Fruit fly (Drosophila melanogaster): ENCODE results near the gene nau.
A peak's percentile ranks its signal among the peaks of the same experiment; 100 is the strongest.

The nau gene

DNA sequence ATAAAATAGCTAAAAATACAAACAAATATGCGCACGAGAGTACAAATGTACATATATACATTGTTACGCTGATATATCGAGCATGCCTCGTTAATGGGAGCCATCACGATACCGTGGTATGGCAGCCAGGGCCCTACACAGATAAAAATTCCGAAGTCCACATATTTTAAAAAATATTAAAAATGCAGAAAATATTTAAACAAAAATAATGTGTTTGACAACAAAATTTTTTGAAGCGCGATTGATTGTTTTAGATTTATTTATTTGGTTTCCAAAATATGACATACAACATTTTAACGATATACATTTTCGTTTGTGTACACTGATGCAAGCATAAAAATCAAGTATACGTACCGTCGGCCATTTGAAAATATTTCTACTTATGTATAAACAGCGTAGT is 8.6 kb upstream of the nau start (continued):
- peak; percentile 85 for TF ChIP-seq mam (GFP tag; optimal IDR thresholded peaks at IDR 0.05)
- TF ChIP-seq amos (GFP tag; IDR thresholded peaks at IDR 0.05; ENCODE audit: partially characterized antibody), result no peak
- TF ChIP-seq Drgx (GFP tag; IDR thresholded peaks at IDR 0.05), result peak; percentile 88
- no peak for TF ChIP-seq sna (GFP tag; IDR thresholded peaks at IDR 0.05; ENCODE audit: partially characterized antibody)
- peak; percentile 65 for TF ChIP-seq CG6813 (GFP tag; optimal IDR thresholded peaks at IDR 0.05)
- no peak for TF ChIP-seq CG30020 (tag; optimal IDR thresholded peaks at IDR 0.05)
- TF ChIP-seq CrebB (tag; optimal IDR thresholded peaks at IDR 0.05), result peak; percentile 66
- TF ChIP-seq B-H2 (GFP tag; optimal IDR thresholded peaks at IDR 0.05), result peak; percentile 57
- TF ChIP-seq CG18764 (GFP tag; optimal IDR thresholded peaks at IDR 0.05), result peak; percentile 64
- TF ChIP-seq CG3065 (GFP tag; optimal IDR thresholded peaks at IDR 0.05), result peak; percentile 13
- TF ChIP-seq CG9609 (GFP tag; optimal IDR thresholded peaks at IDR 0.05), result peak; percentile 43
- no peak for TF ChIP-seq Dip2 (GFP tag; IDR thresholded peaks at IDR 0.05)
- peak; percentile 77 for TF ChIP-seq HmgZ (tag; optimal IDR thresholded peaks at IDR 0.05)
- peak; percentile 78; the same call in 1 of the 3 replicates for TF ChIP-seq CG2889 (GFP tag; IDR thresholded peaks at IDR 0.05)
- peak; percentile 19 for TF ChIP-seq CG6654 (GFP tag; optimal IDR thresholded peaks at IDR 0.05)
- no peak for TF ChIP-seq usp (GFP tag; optimal IDR thresholded peaks at IDR 0.05)
- TF ChIP-seq lmd (GFP tag; IDR thresholded peaks at IDR 0.05), result peak; percentile 79
- peak; percentile 58 for TF ChIP-seq Abd-B (GFP tag; optimal IDR thresholded peaks at IDR 0.05)
- no peak for TF ChIP-seq peb (GFP tag; IDR thresholded peaks at IDR 0.05)
- no peak for TF ChIP-seq Lpt (GFP tag; optimal IDR thresholded peaks at IDR 0.05)
- peak; percentile 1 for TF ChIP-seq CG9876 (GFP tag; optimal IDR thresholded peaks at IDR 0.05)
- TF ChIP-seq pum (GFP tag; optimal IDR thresholded peaks at IDR 0.05), result peak; percentile 47
- no peak for TF ChIP-seq lov (optimal IDR thresholded peaks at IDR 0.05)
- no peak for TF ChIP-seq lov (GFP tag; IDR thresholded peaks at IDR 0.05)
- peak; percentile 44 for TF ChIP-seq CG12942 (GFP tag; optimal IDR thresholded peaks at IDR 0.05)
- TF ChIP-seq sd (tag; optimal IDR thresholded peaks at IDR 0.05), result peak; percentile 81
- TF ChIP-seq CG15269 (tag; optimal IDR thresholded peaks at IDR 0.05), result peak; percentile 84
- TF ChIP-seq vvl (GFP tag; IDR thresholded peaks at IDR 0.05), result peak; percentile 88
- no peak for TF ChIP-seq wek (GFP tag; optimal IDR thresholded peaks at IDR 0.05)
- peak; percentile 87 for TF ChIP-seq row (GFP tag; IDR thresholded peaks at IDR 0.05)
- TF ChIP-seq az2 (GFP tag; optimal IDR thresholded peaks at IDR 0.05), result peak; percentile 59
- peak; percentile 62 for TF ChIP-seq CG6683 (GFP tag; optimal IDR thresholded peaks at IDR 0.05)
- TF ChIP-seq CG30431 (GFP tag; optimal IDR thresholded peaks at IDR 0.05), result peak; percentile 29
- TF ChIP-seq CG9817 (tag; optimal IDR thresholded peaks at IDR 0.05), result peak; percentile 69
- peak; percentile 83 for TF ChIP-seq BtbVII (GFP tag; optimal IDR thresholded peaks at IDR 0.05)
- peak; percentile 41 for TF ChIP-seq CG1792 (GFP tag; optimal IDR thresholded peaks at IDR 0.05)
- peak; percentile 40 for TF ChIP-seq CG3163 (GFP tag; optimal IDR thresholded peaks at IDR 0.05)
- peak; percentile 60 for TF ChIP-seq CG12071 (GFP tag; optimal IDR thresholded peaks at IDR 0.05)
- peak; percentile 73 for TF ChIP-seq org-1 (GFP tag; optimal IDR thresholded peaks at IDR 0.05)
- TF ChIP-seq Dip3 (GFP tag; optimal IDR thresholded peaks at IDR 0.05), result peak; percentile 85
- TF ChIP-seq HLH54F (GFP tag; optimal IDR thresholded peaks at IDR 0.05), result peak; percentile 73
- no peak for TF ChIP-seq CG10431 (GFP tag; optimal IDR thresholded peaks at IDR 0.05)
- peak; percentile 49 for TF ChIP-seq fd96Cb (tag; optimal IDR thresholded peaks at IDR 0.05)
- TF ChIP-seq twi (tag; optimal IDR thresholded peaks at IDR 0.05), result no peak
- TF ChIP-seq ro (GFP tag; IDR thresholded peaks at IDR 0.05), result no peak
- TF ChIP-seq Mes4 (GFP tag; optimal IDR thresholded peaks at IDR 0.05), result peak; percentile 16
- TF ChIP-seq z (GFP tag; IDR thresholded peaks at IDR 0.05), result no peak
- peak; percentile 72 for TF ChIP-seq CG18011 (GFP tag; optimal IDR thresholded peaks at IDR 0.05)
- TF ChIP-seq CG17912 (GFP tag; optimal IDR thresholded peaks at IDR 0.05), result no peak
- no peak for TF ChIP-seq CG13287 (GFP tag; IDR thresholded peaks at IDR 0.05; ENCODE audit: partially characterized antibody)
- TF ChIP-seq CG33557 (GFP tag; optimal IDR thresholded peaks at IDR 0.05), result no peak
- no peak for TF ChIP-seq cad (GFP tag; optimal IDR thresholded peaks at IDR 0.05)
